Worm (Caenorhabditis elegans): ENCODE results near the gene F59A1.11.

The F59A1.11 gene

DNA sequence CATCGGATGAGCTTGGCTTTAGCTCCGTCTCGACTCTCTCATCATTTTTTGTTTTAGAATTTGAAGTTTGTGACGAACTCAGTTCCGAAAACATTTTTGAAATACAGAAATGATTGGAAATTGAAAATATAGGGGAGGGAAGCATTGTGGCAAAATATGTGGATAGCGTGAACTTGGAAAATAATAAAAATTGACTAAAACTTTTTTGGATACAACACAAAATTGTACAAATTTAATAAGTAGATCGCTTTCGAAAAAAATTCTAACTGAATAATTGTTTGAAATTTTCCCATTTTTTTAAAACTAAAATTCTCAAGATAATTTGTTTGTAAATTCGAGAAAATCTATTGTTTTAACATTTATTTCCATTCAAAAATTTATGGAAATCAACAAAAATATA, 18.0 kb upstream of the F59A1.11 start, which contains the start of gene F59A1.15:
Gene F59A1.15 (minus strand): TSS at position 101 of the 400 bp plus-strand sequence.
- no peak for TF ChIP-seq pes-1 (GFP tag; IDR thresholded peaks at IDR 0.05)
- no peak for TF ChIP-seq aly-1 (tag; optimal IDR thresholded peaks at IDR 0.05)
- TF ChIP-seq scrt-1 (GFP tag; IDR thresholded peaks at IDR 0.05) = no peak

DNA sequence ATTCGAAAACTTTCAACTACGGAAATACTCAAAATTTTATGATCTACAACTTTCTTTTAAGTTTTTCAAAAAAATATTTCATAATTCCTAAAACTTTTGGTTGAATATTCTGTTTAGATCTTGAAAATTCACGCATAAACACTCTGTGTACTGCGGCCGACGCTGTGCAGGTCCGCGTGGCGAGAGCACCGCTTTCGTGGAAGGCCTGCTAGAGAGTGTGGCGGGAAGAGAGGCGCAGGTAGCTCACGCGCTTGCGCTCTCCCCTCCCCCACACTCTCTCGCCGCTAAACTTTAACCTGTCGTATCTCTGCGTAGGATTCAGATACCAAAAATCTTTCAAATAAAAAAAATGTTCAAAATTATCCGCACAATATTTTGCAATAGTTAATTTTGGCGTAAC, 17.5 kb upstream of the F59A1.11 start:
- TF ChIP-seq hmbx-1 (tag; optimal IDR thresholded peaks at IDR 0.05) = no peak
- no peak for TF ChIP-seq pes-1 (GFP tag; IDR thresholded peaks at IDR 0.05)
- TF ChIP-seq aly-1 (tag; optimal IDR thresholded peaks at IDR 0.05) = no peak

DNA sequence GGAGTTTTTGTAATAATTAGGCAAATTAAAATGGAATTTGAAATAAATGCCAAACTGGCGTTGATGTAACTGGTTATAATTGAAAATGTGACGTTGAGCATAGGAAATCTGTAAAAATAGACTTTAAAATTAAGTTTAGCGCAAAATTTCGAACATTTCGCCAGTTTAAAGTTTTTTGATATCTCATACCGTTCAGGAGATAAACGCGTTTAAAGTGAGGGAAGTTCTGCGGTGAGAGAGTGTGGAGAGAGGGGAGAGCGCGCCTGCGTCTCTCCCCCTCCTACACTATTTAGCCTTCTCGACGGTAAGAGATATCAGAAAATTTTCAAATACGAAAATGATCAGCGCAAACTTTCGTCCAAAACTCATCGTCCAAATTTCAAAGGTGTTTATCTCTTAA, 10.7 kb upstream of the F59A1.11 start, which contains the start of gene str-92:
Gene str-92 (minus strand): TSS at position 101 of the 400 bp plus-strand sequence.
- TF ChIP-seq flt-1 (GFP tag; IDR thresholded peaks at IDR 0.05) (no peak), ceh-13 (GFP tag; optimal IDR thresholded peaks at IDR 0.05) (no peak), pes-1 (GFP tag; IDR thresholded peaks at IDR 0.05) (no peak), tbx-37 (GFP tag; conservative IDR thresholded peaks at IDR 0.05) (no peak), hnd-1 (tag; optimal IDR thresholded peaks at IDR 0.05) (no peak), hmg-4 (GFP tag; optimal IDR thresholded peaks at IDR 0.05) (no peak), B0310.2 (tag; optimal IDR thresholded peaks at IDR 0.05) (no peak), hmbx-1 (tag; optimal IDR thresholded peaks at IDR 0.05) (no peak), ceh-36 (tag; optimal IDR thresholded peaks at IDR 0.05) (no peak)

DNA sequence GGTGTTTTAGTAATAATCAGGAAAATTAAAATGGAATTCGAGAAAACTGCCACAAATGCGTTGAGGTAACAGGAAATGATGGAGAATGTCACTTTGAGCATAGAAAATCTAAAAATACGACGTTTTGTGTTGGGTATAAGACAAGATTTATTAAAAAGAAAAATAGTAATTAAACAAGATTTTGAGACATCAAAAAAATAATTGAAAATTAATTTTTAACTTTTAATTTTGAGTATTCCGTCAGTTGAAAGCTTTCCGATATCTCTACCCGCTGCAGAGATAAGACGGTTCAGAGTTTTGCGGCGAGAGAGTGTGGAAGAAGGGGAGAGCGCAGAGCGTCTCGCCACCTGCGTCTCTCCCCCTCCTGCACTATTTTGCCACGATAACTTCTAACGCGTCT, 7.5 kb upstream of the F59A1.11 start, which contains the start of gene str-93:
Gene str-93 (minus strand): TSS at position 101 of the 400 bp plus-strand sequence.
- no peak for TF ChIP-seq ceh-13 (GFP tag; optimal IDR thresholded peaks at IDR 0.05)
- TF ChIP-seq hnd-1 (tag; optimal IDR thresholded peaks at IDR 0.05) = no peak
- no peak for TF ChIP-seq ama-1 (optimal IDR thresholded peaks at IDR 0.05)
- TF ChIP-seq aly-1 (tag; optimal IDR thresholded peaks at IDR 0.05) = no peak
- TF ChIP-seq scrt-1 (GFP tag; IDR thresholded peaks at IDR 0.05) = no peak
- no peak for TF ChIP-seq F13C5.2 (tag; optimal IDR thresholded peaks at IDR 0.05)

DNA sequence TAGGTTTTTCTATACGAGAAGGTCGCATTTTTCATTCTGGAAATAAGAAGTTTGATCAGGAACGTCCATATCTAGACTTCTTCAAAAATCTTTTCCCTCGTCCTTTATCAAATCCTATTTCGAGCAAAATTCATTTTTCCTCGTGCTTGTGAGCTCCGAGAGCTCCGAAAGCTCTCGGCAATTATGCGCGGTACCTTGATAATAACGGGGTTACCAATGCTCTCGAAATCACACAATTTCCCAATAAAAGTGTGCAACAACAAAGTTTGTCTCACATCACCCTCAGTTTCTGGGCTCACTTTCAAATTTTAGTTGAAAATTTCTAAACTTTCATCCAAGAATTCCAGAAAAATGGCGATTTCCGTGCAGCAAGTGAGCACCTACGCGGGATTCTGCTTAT, 2.7 kb upstream of the F59A1.11 start, which contains the start of gene str-89:
Gene str-89 (plus strand): TSS at position 301 of the 400 bp plus-strand sequence.
- TF ChIP-seq hmbx-1 (tag; optimal IDR thresholded peaks at IDR 0.05) = no peak
- TF ChIP-seq ama-1 (optimal IDR thresholded peaks at IDR 0.05) = no peak
- TF ChIP-seq ceh-36 (tag; optimal IDR thresholded peaks at IDR 0.05) = no peak
- TF ChIP-seq aly-1 (tag; optimal IDR thresholded peaks at IDR 0.05) = no peak
- TF ChIP-seq ets-7 (tag; optimal IDR thresholded peaks at IDR 0.05) = no peak
- no peak for TF ChIP-seq ceh-13 (GFP tag; optimal IDR thresholded peaks at IDR 0.05)
- TF ChIP-seq sea-1 (GFP tag; conservative IDR thresholded peaks at IDR 0.05) = no peak
- TF ChIP-seq hmg-4 (GFP tag; optimal IDR thresholded peaks at IDR 0.05) = no peak

DNA sequence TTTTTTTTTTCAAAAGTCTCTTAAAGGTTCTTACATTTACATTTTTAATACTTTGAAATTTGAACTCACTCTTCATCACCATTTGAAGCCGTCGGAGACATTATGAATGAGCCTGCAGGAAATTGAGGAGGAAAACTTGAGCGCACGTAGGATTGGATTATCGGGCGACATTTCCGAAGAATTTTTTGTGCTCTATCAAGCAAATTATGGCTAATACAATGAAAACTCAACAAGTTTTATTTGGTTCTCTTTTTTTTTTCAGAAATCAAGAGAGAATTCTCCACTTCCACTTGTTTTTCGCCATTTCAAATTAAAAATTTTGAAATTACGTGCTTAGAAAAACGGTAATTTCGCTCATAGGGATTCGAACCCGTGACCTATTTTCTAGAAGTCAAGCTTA, 1.9 kb upstream of the F59A1.11 start, which contains the start of gene F59A1.12:
Gene F59A1.12 (minus strand): TSS at position 101 of the 400 bp plus-strand sequence.
- TF ChIP-seq flt-1 (GFP tag; IDR thresholded peaks at IDR 0.05) = no peak

DNA sequence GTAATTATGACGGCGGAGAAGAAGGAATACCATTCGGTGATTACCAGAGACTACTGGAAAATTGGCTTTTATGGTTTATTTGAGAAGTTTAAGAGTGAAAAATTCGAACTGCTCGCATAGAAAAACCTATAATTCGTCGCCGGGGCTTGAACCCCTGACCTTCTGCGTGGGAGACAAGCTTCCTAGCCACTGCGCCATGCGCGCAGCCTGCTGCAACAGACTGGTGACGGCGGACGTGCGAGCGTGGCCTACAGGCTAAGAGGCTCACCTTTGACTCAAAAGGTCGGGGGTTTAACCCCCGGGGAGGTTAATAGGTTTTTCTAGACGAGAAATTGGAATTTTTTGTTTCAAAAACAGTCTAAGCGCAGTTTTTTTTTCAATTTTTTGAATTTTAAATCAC, 1.4 kb downstream of the F59A1.11 start:
- TF ChIP-seq sea-1 (GFP tag; conservative IDR thresholded peaks at IDR 0.05) = 0 out of 2 replicates have a peak, but pooled peaks have one; percentile 25
- no peak for TF ChIP-seq pes-1 (GFP tag; IDR thresholded peaks at IDR 0.05)

DNA sequence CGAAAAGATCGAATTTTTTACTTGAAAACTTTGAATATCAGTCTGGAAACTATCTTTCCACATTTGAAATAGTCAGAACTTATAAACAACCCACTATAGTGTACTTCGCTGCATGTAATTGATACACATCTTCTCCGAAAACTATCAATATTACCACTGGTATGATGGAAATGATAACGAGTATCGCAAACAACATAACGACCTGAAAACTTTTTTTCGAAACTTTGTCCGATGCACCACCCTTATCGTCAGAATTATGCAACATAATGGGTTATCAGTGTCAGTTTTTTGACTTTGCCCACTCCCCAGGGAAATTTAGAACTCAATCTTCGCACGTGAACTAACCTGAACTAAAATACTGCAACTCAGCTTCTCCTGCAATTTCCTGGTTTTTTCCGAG, 3.5 kb downstream of the F59A1.11 start:
- TF ChIP-seq scrt-1 (GFP tag; IDR thresholded peaks at IDR 0.05) = no peak
- TF ChIP-seq pes-1 (GFP tag; IDR thresholded peaks at IDR 0.05) = no peak
- no peak for TF ChIP-seq flt-1 (GFP tag; IDR thresholded peaks at IDR 0.05)
- TF ChIP-seq hmbx-1 (tag; optimal IDR thresholded peaks at IDR 0.05) = no peak
- no peak for TF ChIP-seq B0310.2 (tag; optimal IDR thresholded peaks at IDR 0.05)
- TF ChIP-seq tbx-11 (GFP tag; IDR thresholded peaks at IDR 0.05) = no peak
- TF ChIP-seq ets-7 (tag; optimal IDR thresholded peaks at IDR 0.05) = no peak
- no peak for TF ChIP-seq tbx-37 (GFP tag; conservative IDR thresholded peaks at IDR 0.05)

DNA sequence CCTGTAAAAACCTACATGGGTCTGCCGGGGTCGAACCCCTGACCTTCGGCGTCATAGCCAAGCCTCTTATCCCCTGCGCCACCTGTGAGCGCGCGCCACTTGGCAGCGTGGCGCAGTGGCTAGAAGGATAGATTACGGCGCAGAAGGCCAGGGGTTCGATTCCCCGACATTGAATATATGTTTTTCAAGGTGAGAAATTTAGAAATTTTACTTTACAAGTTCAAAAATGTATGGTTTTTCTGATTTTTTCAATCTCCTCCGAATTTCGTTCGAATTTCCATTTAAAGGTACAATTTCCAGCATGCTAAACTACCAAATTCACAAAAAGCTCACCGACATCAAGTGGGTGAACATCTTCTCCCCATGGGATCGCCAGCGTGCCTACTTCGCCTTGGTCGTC, 5.8 kb downstream of the F59A1.11 start, which contains the start of gene dgat-2:
Gene dgat-2 (plus strand): TSS at position 301 of the 400 bp plus-strand sequence.
- no peak for TF ChIP-seq tra-4 (tag; optimal IDR thresholded peaks at IDR 0.05)
- no peak for TF ChIP-seq hmbx-1 (tag; optimal IDR thresholded peaks at IDR 0.05)
- no peak for TF ChIP-seq ceh-13 (GFP tag; optimal IDR thresholded peaks at IDR 0.05)

DNA sequence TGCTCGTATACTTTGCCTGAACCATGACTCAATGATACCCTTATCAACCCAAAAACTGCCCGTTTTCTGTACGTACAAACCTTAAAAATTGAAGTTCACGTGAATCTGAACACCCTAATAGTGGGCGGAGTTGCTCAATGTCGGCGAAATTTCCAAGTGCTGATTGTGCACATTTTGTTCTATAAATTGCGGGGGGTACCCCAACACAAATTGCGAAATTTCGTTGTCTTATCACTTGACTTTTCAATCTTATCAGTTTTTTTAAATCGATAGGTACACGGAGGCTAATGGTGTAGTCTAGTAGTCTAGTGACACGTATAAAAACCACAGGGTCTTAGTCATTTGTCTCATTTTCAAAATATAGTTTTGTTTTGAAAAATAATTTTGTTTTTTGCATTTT, 6.6 kb downstream of the F59A1.11 start, which contains the start of gene fbxa-108:
Gene fbxa-108 (minus strand): TSS at position 158 of the 400 bp plus-strand sequence.
- TF ChIP-seq ets-7 (tag; optimal IDR thresholded peaks at IDR 0.05) = no peak
- no peak for TF ChIP-seq ceh-36 (tag; optimal IDR thresholded peaks at IDR 0.05)
- TF ChIP-seq hmbx-1 (tag; optimal IDR thresholded peaks at IDR 0.05) = no peak
- no peak for TF ChIP-seq hmg-4 (GFP tag; optimal IDR thresholded peaks at IDR 0.05)
- TF ChIP-seq scrt-1 (GFP tag; IDR thresholded peaks at IDR 0.05) = no peak
- no peak for TF ChIP-seq F13C5.2 (tag; optimal IDR thresholded peaks at IDR 0.05)
- TF ChIP-seq tra-4 (tag; optimal IDR thresholded peaks at IDR 0.05) = no peak
- TF ChIP-seq pes-1 (GFP tag; IDR thresholded peaks at IDR 0.05) = no peak
- no peak for TF ChIP-seq aly-1 (tag; optimal IDR thresholded peaks at IDR 0.05)
- TF ChIP-seq tbx-37 (GFP tag; conservative IDR thresholded peaks at IDR 0.05) = no peak
- TF ChIP-seq tbx-11 (GFP tag; IDR thresholded peaks at IDR 0.05) = no peak
- no peak for TF ChIP-seq flt-1 (GFP tag; IDR thresholded peaks at IDR 0.05)

All from whole organism, early embryonic.